Fruit fly (Drosophila melanogaster) whole organism, wandering third instar larva: ENCODE data around the gene Gr32a.

Source experiments
- CG9705 ChIP-seq: fragments of 200-800 bp; sonication (Bioruptor generic); optimal IDR thresholded peaks from 2 replicates; lab custom pipeline; 2018; ENCODE audit warnings: missing biosample characterization, mild to moderate bottlenecking, missing genetic modification characterization
- CrebA ChIP-seq: fragments of 200-800 bp; sonication (Bioruptor generic); optimal IDR thresholded peaks from 2 replicates; lab custom pipeline; 2016; ENCODE audit warnings: missing biosample characterization, mild to moderate bottlenecking, missing genetic modification characterization, borderline replicate concordance
- Dfd ChIP-seq: fragments of >200 bp; optimal IDR thresholded peaks from 2 replicates; lab custom pipeline; 2017; ENCODE audit warnings: missing biosample characterization, missing genetic modification characterization
- Dif ChIP-seq: fragments of 200-275, 200-300 bp; sonication (Bioruptor generic); optimal IDR thresholded peaks from 2 replicates; lab custom pipeline; 2018; ENCODE audit warnings: missing biosample characterization, missing genetic modification characterization; ENCODE audit not compliant: partially characterized antibody
- GATAd ChIP-seq: sonication (Bioruptor generic); optimal IDR thresholded peaks from 2 replicates; lab custom pipeline; 2016; ENCODE audit warnings: missing biosample characterization, missing genetic modification characterization
- HLH106 ChIP-seq: fragments of 200-800 bp; optimal IDR thresholded peaks from 3 replicates; lab custom pipeline; 2019; ENCODE audit warnings: missing biosample characterization, mild to moderate bottlenecking, missing genetic modification characterization, moderate library complexity
- Hr78 ChIP-seq: fragments of >200 bp; optimal IDR thresholded peaks from 2 replicates; lab custom pipeline; 2017; ENCODE audit warnings: missing biosample characterization, missing genetic modification characterization
- Hr83 ChIP-seq: fragments of 200-300 bp; sonication (Bioruptor generic); optimal IDR thresholded peaks from 2 replicates; lab custom pipeline; 2016; ENCODE audit warnings: missing biosample characterization, mild to moderate bottlenecking, missing genetic modification characterization, moderate library complexity; ENCODE audit not compliant: poor library complexity, severe bottlenecking
- Myc ChIP-seq: fragments of >200 bp; optimal IDR thresholded peaks from 2 replicates; lab custom pipeline; 2017
- OdsH ChIP-seq: fragments of 200-800 bp; sonication (Bioruptor generic); optimal IDR thresholded peaks from 2 replicates; lab custom pipeline; 2016; ENCODE audit warnings: missing biosample characterization, mild to moderate bottlenecking, missing genetic modification characterization
- Sp1 ChIP-seq: fragments of 200-800 bp; sonication (Bioruptor generic); optimal IDR thresholded peaks from 3 replicates; lab custom pipeline; 2019; ENCODE audit warnings: missing biosample characterization, mild to moderate bottlenecking, missing genetic modification characterization, moderate library complexity
- br ChIP-seq: fragments of 200-800 bp; sonication (Bioruptor generic); optimal IDR thresholded peaks from 2 replicates; lab custom pipeline; 2016; ENCODE audit warnings: missing biosample characterization, missing genetic modification characterization
- brk ChIP-seq: fragments of 200-800 bp; sonication (Bioruptor generic); optimal IDR thresholded peaks from 2 replicates; lab custom pipeline; 2016; ENCODE audit warnings: missing biosample characterization, mild to moderate bottlenecking, missing genetic modification characterization
- dl ChIP-seq, 2 experiments: fragments of 175-275, 200-275 bp in 1 of 2; fragments of 200-275 bp in 1 of 2; sonication (Bioruptor generic); optimal IDR thresholded peaks; lab custom pipeline; 2018; ENCODE audit warnings: mild to moderate bottlenecking in 2 of 2, missing biosample characterization in 2 of 2, missing genetic modification characterization in 2 of 2, moderate library complexity in 2 of 2; ENCODE audit not compliant: partially characterized antibody in 2 of 2, insufficient read depth in 1 of 2
- dmrt93B ChIP-seq: fragments of 200-800 bp; sonication (Bioruptor generic); optimal IDR thresholded peaks from 2 replicates; lab custom pipeline; 2018; ENCODE audit warnings: missing biosample characterization, mild to moderate bottlenecking, missing genetic modification characterization
- dsf ChIP-seq: sonication (Bioruptor generic); optimal IDR thresholded peaks from 2 replicates; lab custom pipeline; 2016; ENCODE audit warnings: missing biosample characterization, missing genetic modification characterization, borderline replicate concordance
- ey ChIP-seq: fragments of 200-800 bp; sonication (Bioruptor generic); optimal IDR thresholded peaks from 2 replicates; lab custom pipeline; 2016; ENCODE audit warnings: missing biosample characterization, missing genetic modification characterization
- foxo ChIP-seq, 2 experiments: fragments of 200-800 bp; sonication (Bioruptor generic); optimal IDR thresholded peaks; 2 replicates in 1 of 2; 3 replicates in 1 of 2; lab custom pipeline; 2016 to 2017; ENCODE audit warnings: missing biosample characterization in 2 of 2, missing genetic modification characterization in 2 of 2
- h ChIP-seq: fragments of 200-800 bp; sonication (Bioruptor generic); optimal IDR thresholded peaks from 3 replicates; lab custom pipeline; 2016; ENCODE audit warnings: missing biosample characterization, mild to moderate bottlenecking, missing genetic modification characterization
- jim ChIP-seq: fragments of 175-275, 200-325 bp; sonication (Bioruptor generic); optimal IDR thresholded peaks from 2 replicates; lab custom pipeline; 2016; ENCODE audit warnings: missing biosample characterization, mild to moderate bottlenecking, missing genetic modification characterization
- lola ChIP-seq: fragments of >200 bp; optimal IDR thresholded peaks from 2 replicates; lab custom pipeline; 2017; ENCODE audit warnings: missing biosample characterization, missing genetic modification characterization
- pan ChIP-seq: fragments of >200 bp; optimal IDR thresholded peaks from 2 replicates; lab custom pipeline; 2017
- psq ChIP-seq: fragments of 200-800 bp; sonication (Bioruptor generic); optimal IDR thresholded peaks from 3 replicates; lab custom pipeline; 2017; ENCODE audit warnings: missing biosample characterization, mild to moderate bottlenecking, missing genetic modification characterization, moderate library complexity
- rgr ChIP-seq: fragments of 200-800 bp; sonication (Bioruptor generic); optimal IDR thresholded peaks from 3 replicates; lab custom pipeline; 2016; ENCODE audit warnings: missing biosample characterization, mild to moderate bottlenecking, missing genetic modification characterization
- sage ChIP-seq: fragments of 200-800 bp; sonication (Bioruptor generic); optimal IDR thresholded peaks from 2 replicates; lab custom pipeline; 2016; ENCODE audit warnings: missing biosample characterization, mild to moderate bottlenecking, missing genetic modification characterization
- sv ChIP-seq: fragments of 200-800 bp; sonication (Bioruptor generic); optimal IDR thresholded peaks from 3 replicates; lab custom pipeline; 2016; ENCODE audit warnings: missing biosample characterization, missing genetic modification characterization
- woc ChIP-seq: sonication (Bioruptor generic); optimal IDR thresholded peaks from 2 replicates; lab custom pipeline; 2016; ENCODE audit warnings: missing biosample characterization, mild to moderate bottlenecking, missing genetic modification characterization

Gr32a gene

DNA sequence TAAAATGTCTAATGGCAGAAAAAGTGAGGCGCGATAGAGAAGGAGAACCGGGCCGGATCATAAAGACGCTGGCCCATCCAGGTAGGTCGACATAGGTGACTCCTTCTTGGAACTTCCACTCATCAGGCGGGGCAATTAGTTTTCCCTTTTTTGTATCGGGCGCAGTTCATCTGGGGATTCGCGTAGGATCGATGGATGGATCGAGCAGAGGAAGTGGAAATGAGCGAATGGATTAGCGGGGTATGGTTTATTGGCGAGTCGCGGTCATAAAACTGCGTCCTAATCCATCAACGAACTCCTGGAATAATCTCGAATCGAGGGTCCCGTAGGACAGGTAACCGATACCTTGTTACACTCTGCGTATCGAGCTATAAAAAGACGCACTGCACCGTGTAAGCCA, 38.7 kb upstream of the Gr32a start, which contains the start of gene CG43725:
Gene CG43725 (plus strand): TSS at position 400 of the 400 bp plus-strand sequence.
- TF ChIP-seq Dif (no peak), CG9705 (GFP tag; lab: Kevin White, UChicago) (no peak), foxo (GFP tag; optimal IDR thresholded peaks at IDR 0.05; lab: Kevin White, UChicago) (no peak), GATAd (GFP tag; lab: Kevin White, UChicago) (no peak), h (GFP tag; lab: Kevin White, UChicago) (no peak), woc (GFP tag; lab: Kevin White, UChicago) (no peak), br (GFP tag; lab: Kevin White, UChicago) (no peak)

DNA sequence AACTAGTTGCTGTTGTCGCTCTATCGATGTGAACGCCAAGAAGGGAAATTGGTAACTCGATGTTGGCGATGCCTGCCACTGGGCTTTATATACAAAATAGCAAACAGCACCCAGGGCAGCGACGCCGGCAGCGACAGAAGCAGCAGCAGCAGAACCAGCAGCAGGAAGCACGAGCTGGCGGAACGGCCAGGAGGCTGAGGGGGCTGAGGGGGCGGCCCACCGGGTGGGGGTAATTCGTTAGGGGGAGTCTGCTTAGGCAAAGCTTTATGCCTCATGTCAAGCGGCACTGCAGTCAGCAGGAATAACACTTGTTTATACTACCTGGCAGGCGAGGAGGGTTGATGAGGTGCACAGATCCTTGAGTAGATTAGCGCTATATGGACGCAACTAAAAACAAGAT, 32.5 kb upstream of the Gr32a start, which contains the start of gene AstC:
Gene AstC (minus strand): TSS at position 63 of the 400 bp plus-strand sequence.
- TF ChIP-seq dmrt93B (GFP tag; lab: Kevin White, UChicago): no peak
- TF ChIP-seq rgr (GFP tag; lab: Kevin White, UChicago): no peak
- TF ChIP-seq Dfd: peak; percentile 98

DNA sequence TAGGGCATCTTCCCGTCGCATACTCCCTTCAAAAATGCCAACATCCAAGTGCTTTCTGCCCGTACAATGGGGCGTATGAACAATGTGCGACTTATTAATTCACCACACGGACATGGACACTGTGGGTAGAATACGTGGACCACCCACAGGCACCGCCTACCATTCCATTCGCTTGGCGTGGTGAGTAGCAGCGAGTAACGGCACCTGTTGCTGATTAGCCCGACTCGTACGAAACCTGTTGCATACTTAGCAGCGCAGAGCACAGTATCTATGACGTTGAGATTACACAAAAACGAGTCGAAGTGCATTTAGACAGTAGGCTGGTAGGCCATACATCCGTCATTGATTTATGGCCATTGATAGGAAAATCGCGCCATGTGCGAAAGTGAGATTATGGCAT, 31.8 kb upstream of the Gr32a start:
- TF ChIP-seq Myc (peak; percentile 6), sv (GFP tag; lab: Kevin White, UChicago) (no peak), dl (GFP tag; optimal IDR thresholded peaks at IDR 0.05; lab: Kevin White, UChicago; ENCODE audit: insufficient read depth in 1 of 2, partially characterized antibody in 2 of 2) (no peak)

DNA sequence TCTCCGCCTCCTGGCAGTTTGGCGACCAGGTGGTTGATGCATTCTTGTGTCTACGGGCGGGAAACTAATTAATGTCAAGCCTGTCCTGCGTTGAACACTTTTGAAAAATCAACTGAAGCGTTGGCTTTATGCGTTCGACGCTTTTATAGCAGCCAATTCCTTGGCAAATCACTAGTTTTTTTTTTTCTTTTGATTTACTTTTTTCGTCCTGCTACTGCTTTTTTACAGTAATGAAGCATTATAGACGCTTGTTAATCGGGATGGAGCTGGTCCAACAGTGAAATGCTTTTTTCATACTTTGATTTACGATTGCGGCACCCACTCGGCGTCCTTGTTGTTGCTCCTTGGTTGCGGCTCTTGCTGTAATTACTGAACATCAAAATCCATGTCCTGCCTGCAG, 28.7 kb upstream of the Gr32a start, which contains the start of gene AstCC:
Gene AstCC (minus strand): TSS at position 101 of the 400 bp plus-strand sequence.
- TF ChIP-seq br (GFP tag; lab: Kevin White, UChicago) (no peak), Hr78 (no peak), woc (GFP tag; lab: Kevin White, UChicago) (no peak), pan (no peak), dl (GFP tag; optimal IDR thresholded peaks at IDR 0.05; lab: Kevin White, UChicago; ENCODE audit: insufficient read depth in 1 of 2, partially characterized antibody in 2 of 2) (no peak), GATAd (GFP tag; lab: Kevin White, UChicago) (no peak), brk (GFP tag; lab: Kevin White, UChicago) (no peak), dsf (no peak), sage (GFP tag; lab: Kevin White, UChicago) (no peak), Sp1 (no peak), CrebA (GFP tag; lab: Kevin White, UChicago) (no peak), lola (no peak)

DNA sequence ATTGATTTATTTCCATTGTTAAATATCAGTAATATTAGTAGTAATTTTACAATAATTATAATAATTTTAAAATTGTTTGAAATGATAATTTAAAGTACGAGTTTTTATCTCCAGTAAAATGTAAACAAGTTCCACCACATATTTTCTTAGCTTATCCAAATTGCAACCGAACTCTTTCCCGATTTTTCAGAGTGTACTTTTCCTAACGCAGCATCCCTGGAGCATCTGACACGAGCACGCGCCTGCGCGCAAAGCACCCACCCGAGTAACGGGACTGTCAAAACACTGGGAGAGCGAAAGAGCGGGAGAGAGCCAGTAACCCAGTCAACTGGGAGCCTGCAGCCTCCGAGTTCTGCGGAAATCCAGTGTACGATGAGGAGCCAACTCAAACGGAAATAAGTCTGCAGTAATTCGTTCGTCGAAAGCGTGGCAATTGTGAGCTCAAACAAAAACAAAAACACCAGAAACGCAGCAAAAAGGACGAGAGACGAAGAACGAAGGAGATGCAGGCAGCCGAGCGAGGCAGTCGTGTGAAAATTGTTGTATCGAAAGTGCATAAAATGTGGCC, 27.4 kb upstream of the Gr32a start, which contains the start of gene CG16854:
Gene CG16854 (plus strand): TSS at position 365 of the 568 bp plus-strand sequence.
- TF ChIP-seq Dif (peak; percentile 11), ey (GFP tag; lab: Kevin White, UChicago) (no peak)

DNA sequence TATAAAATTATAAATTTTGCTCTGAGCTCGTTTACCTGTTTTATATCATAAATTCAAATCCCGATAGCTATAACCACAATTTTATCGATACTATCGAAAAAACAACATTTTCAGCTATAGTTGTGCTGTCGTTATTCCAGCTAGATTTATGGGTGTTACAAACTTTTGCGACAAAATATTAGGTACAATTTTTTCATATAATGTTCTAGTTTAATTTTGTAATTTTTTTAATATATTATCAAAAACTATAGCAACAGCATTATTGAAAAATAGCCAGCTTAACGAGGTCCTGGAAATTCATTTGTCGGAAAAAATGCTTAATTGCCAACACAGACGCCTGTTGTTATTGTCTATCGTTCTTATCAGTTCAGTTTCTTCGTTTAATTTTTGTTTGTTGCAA, 22.7 kb upstream of the Gr32a start, which contains the start of gene Wdr59:
Gene Wdr59 (plus strand): TSS at position 334 of the 400 bp plus-strand sequence.
- TF ChIP-seq Hr83 (GFP tag; lab: Kevin White, UChicago): no peak
- TF ChIP-seq sv (GFP tag; lab: Kevin White, UChicago): peak; percentile 49
- peak; percentile 96 for TF ChIP-seq Myc
- TF ChIP-seq jim (GFP tag; lab: Kevin White, UChicago): no peak
- no peak for TF ChIP-seq foxo (GFP tag; optimal IDR thresholded peaks at IDR 0.05; lab: Kevin White, UChicago)
- no peak for TF ChIP-seq Dif
- TF ChIP-seq ey (GFP tag; lab: Kevin White, UChicago): no peak
- no peak for TF ChIP-seq Dfd
- no peak for TF ChIP-seq dmrt93B (GFP tag; lab: Kevin White, UChicago)
- TF ChIP-seq CrebA (GFP tag; lab: Kevin White, UChicago): no peak
- no peak for TF ChIP-seq CG9705 (GFP tag; lab: Kevin White, UChicago)
- TF ChIP-seq pan: no peak
- TF ChIP-seq psq (GFP tag; lab: Kevin White, UChicago): peak; percentile 13
- TF ChIP-seq woc (GFP tag; lab: Kevin White, UChicago): peak; percentile 87
- TF ChIP-seq HLH106 (tag; lab: Kevin White, UChicago): no peak
- TF ChIP-seq OdsH: no peak
